Worm (Caenorhabditis elegans) whole organism, L3 larva: ENCODE measurements around the gene F52C6.4.

Source experiments
- ama-1 ChIP-seq: fragments of 150-350 bp; optimal IDR thresholded peaks from 2 replicates; lab custom pipeline; 2018
- egl-5 ChIP-seq: fragments of 150-350 bp; optimal IDR thresholded peaks from 2 replicates; lab custom pipeline; 2017; ENCODE audit warnings: missing biosample characterization, missing genetic modification reagents, missing genetic modification characterization, inconsistent platforms
- lsy-12 ChIP-seq: sonication (generic microtip); optimal IDR thresholded peaks from 2 replicates; lab custom pipeline; 2016; ENCODE audit warnings: mild to moderate bottlenecking, missing genetic modification characterization, missing compliant biosample characterization
- nhr-25 ChIP-seq: sonication (generic microtip); optimal IDR thresholded peaks from 2 replicates; lab custom pipeline; 2017; ENCODE audit warnings: missing biosample characterization, missing genetic modification characterization
- sea-2 ChIP-seq: fragments of 150-350 bp; sonication (generic microtip); optimal IDR thresholded peaks from 4 replicates; lab custom pipeline; 2014; ENCODE audit warnings: missing biosample characterization, missing genetic modification reagents, missing genetic modification characterization
- unc-62 ChIP-seq: fragments of 150-350 bp; sonication (generic microtip); optimal IDR thresholded peaks from 4 replicates; lab custom pipeline; 2014; ENCODE audit warnings: missing biosample characterization, missing genetic modification reagents, missing genetic modification characterization

ce11 chrII:1946427-1946826, 23.5 kb downstream of the F52C6.4 start, which contains the start of gene math-48:
- TF ChIP-seq lsy-12 (tag; lab: Kevin White, UChicago) (no peak), egl-5 (tag; lab: Kevin White, UChicago) (no peak), ama-1 (lab: Kevin White, UChicago) (no peak), nhr-25 (tag; lab: Kevin White, UChicago) (no peak), sea-2 (GFP tag; lab: Kevin White, UChicago) (no peak), unc-62 (GFP tag; lab: Kevin White, UChicago) (no peak)
